Worm (Caenorhabditis elegans): Measurements from ENCODE around the gene Y17G9B.8.
A peak's percentile ranks its signal among the peaks of the same experiment; 100 is the strongest.

The Y17G9B.8 gene

DNA sequence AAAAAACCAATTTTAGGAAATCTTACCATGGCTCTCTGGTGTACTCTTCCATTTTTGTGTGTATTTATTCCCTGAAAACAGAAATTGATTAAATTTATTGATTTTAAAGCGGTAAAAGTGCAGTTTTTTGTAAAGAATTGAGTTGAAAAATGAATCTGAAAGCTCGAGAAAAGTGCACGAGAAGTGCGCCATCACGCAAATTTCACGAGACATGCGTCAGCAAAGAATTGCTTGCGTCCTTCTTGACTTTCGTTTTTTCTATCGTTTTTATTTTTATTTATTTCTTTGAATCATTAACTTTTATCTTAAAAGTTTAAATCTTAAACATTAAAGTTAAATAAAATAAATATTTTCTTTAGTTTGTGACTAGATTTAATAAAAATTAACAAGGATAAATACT, 13.2 kb downstream of the Y17G9B.8 start, which contains the start of gene timm-17B.1 (continued):
- TF ChIP-seq nhr-76 (tag; optimal IDR thresholded peaks at IDR 0.05) (no peak), snu-23 (GFP tag; optimal IDR thresholded peaks at IDR 0.05) (peak; percentile 83), nhr-85 (tag) (peak; percentile 79), ces-1 (GFP tag; optimal IDR thresholded peaks at IDR 0.05) (no peak), pqm-1 (tag; optimal IDR thresholded peaks at IDR 0.05) (no peak), ztf-4 (tag; optimal IDR thresholded peaks at IDR 0.05) (peak; percentile 35), ceh-88 (GFP tag; IDR thresholded peaks at IDR 0.05) (no peak), fkh-4 (tag; optimal IDR thresholded peaks at IDR 0.05; ENCODE audit: borderline replicate concordance) (no peak), F16B12.6 (tag; optimal IDR thresholded peaks at IDR 0.05) (peak; percentile 55), fkh-8 (tag; optimal IDR thresholded peaks at IDR 0.05) (peak; percentile 11), dsc-1 (tag; optimal IDR thresholded peaks at IDR 0.05) (peak; percentile 72)

ce11 chrIV:4744167-4744566, 14.5 kb downstream of the Y17G9B.8 start, which contains the start of gene hoe-1:
TSS of gene hoe-1 (minus strand) at chrIV:4744267.
- TF ChIP-seq efl-1 (optimal IDR thresholded peaks at IDR 0.05), result no peak
- TF ChIP-seq efl-1 (GFP tag; optimal IDR thresholded peaks at IDR 0.05 in 1 of 2), result peak in 1 of 2 experiments; percentile 24
- no peak for TF ChIP-seq nhr-20 (tag; optimal IDR thresholded peaks at IDR 0.05)

- no peak for TF ChIP-seq snu-23 (GFP tag; optimal IDR thresholded peaks at IDR 0.05)
- TF ChIP-seq zip-4 (GFP tag; optimal IDR thresholded peaks at IDR 0.05), result no peak
- no peak for TF ChIP-seq sox-4 (tag; optimal IDR thresholded peaks at IDR 0.05)
- no peak for TF ChIP-seq unc-62 (GFP tag; optimal IDR thresholded peaks at IDR 0.05)
- TF ChIP-seq egl-13 (tag; optimal IDR thresholded peaks at IDR 0.05), result no peak
- TF ChIP-seq efl-1 (optimal IDR thresholded peaks at IDR 0.05), result no peak
- peak in 1 of 2 experiments; percentile 91 for TF ChIP-seq efl-1 (GFP tag; optimal IDR thresholded peaks at IDR 0.05 in 1 of 2)
- TF ChIP-seq mdl-1 (tag; optimal IDR thresholded peaks at IDR 0.05), result no peak
- TF ChIP-seq aly-2 (tag; optimal IDR thresholded peaks at IDR 0.05), result no peak
Observed at ce11 chrIV:4742480-4742879, 16.2 kb downstream of the Y17G9B.8 start.

DNA sequence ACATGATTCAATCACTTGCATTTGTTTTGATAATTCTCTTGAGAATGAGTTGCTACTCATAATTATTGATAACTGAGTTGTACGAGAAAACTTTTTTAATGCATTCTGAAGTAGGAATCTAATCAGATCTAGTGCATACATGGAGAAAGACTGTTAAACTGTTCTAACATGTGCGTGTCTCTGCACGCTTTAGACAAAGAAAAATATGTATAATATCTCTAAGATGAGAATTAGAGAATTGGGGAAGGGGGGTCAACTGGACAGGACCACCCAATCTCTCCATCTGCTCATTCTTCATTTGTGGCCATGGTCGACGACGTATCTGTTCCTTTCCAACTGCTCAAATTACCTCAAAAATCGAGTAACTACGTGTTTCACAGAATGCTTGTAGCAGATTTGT, 21.4 kb downstream of the Y17G9B.8 start, which contains the start of gene fbxb-78:
Gene fbxb-78 (plus strand): TSS at position 301 of the 400 bp plus-strand sequence.
- TF ChIP-seq tbx-2 (tag; optimal IDR thresholded peaks at IDR 0.05) (no peak), lin-15B (tag; optimal IDR thresholded peaks at IDR 0.05) (no peak), ceh-90 (tag; optimal IDR thresholded peaks at IDR 0.05) (no peak), rnt-1 (tag; optimal IDR thresholded peaks at IDR 0.05) (no peak), ztf-11 (tag; optimal IDR thresholded peaks at IDR 0.05) (no peak), Y116A8C.19 (tag; optimal IDR thresholded peaks at IDR 0.05; ENCODE audit: borderline replicate concordance) (no peak), vab-15 (tag; optimal IDR thresholded peaks at IDR 0.05) (no peak), grh-1 (GFP tag; IDR thresholded peaks at IDR 0.05) (no peak), ceh-8 (GFP tag; optimal IDR thresholded peaks at IDR 0.05) (no peak), nhr-85 (tag) (no peak), nhr-11 (tag; optimal IDR thresholded peaks at IDR 0.05) (no peak)

ce11 chrIV:4727935-4728334, 30.7 kb downstream of the Y17G9B.8 start:
- peak; percentile 3 for TF ChIP-seq blmp-1 (tag; optimal IDR thresholded peaks at IDR 0.05)
- peak; percentile 85 for TF ChIP-seq irx-1 (tag; optimal IDR thresholded peaks at IDR 0.05)
- peak; percentile 61 for TF ChIP-seq lin-15B (tag; optimal IDR thresholded peaks at IDR 0.05)
- TF ChIP-seq xbp-1 (tag; optimal IDR thresholded peaks at IDR 0.05), result peak; percentile 89
- TF ChIP-seq fos-1 (tag; optimal IDR thresholded peaks at IDR 0.05), result peak; percentile 8
- peak; percentile 32 for TF ChIP-seq vab-15 (tag; optimal IDR thresholded peaks at IDR 0.05)
- TF ChIP-seq C04F5.9 (tag; optimal IDR thresholded peaks at IDR 0.05), result peak; percentile 86
- TF ChIP-seq ceh-82 (tag; optimal IDR thresholded peaks at IDR 0.05), result peak; percentile 36 to 44 (median 40)
- TF ChIP-seq swsn-7 (tag; optimal IDR thresholded peaks at IDR 0.05), result peak; percentile 90
- TF ChIP-seq rnt-1 (tag; optimal IDR thresholded peaks at IDR 0.05), result peak; percentile 90
- TF ChIP-seq elt-3 (tag; optimal IDR thresholded peaks at IDR 0.05), result peak in 1 of 6 experiments; percentile 61
- TF ChIP-seq sox-4 (tag; optimal IDR thresholded peaks at IDR 0.05), result peak; percentile 82
- peak; percentile 64 for TF ChIP-seq ceh-90 (tag; optimal IDR thresholded peaks at IDR 0.05)
- TF ChIP-seq nhr-90 (tag; optimal IDR thresholded peaks at IDR 0.05; ENCODE audit: poor library complexity), result peak; percentile 94
- TF ChIP-seq ceh-88 (GFP tag; IDR thresholded peaks at IDR 0.05), result peak; percentile 100
- peak; percentile 89 for TF ChIP-seq snu-23 (GFP tag; optimal IDR thresholded peaks at IDR 0.05)
- peak; percentile 58 to 73 (median 73) for TF ChIP-seq dpl-1 (GFP tag; optimal IDR thresholded peaks at IDR 0.05)
- peak; percentile 51 for TF ChIP-seq elt-2 (tag; optimal IDR thresholded peaks at IDR 0.05)
- TF ChIP-seq F16B12.6 (tag; optimal IDR thresholded peaks at IDR 0.05), result peak; percentile 74
- peak; percentile 28 for TF ChIP-seq nhr-11 (tag; optimal IDR thresholded peaks at IDR 0.05)
- peak; percentile 75; the same call in 1 of the 2 replicates for TF ChIP-seq ets-5 (GFP tag; IDR thresholded peaks at IDR 0.05)
- peak; percentile 64 for TF ChIP-seq jun-1 (tag; optimal IDR thresholded peaks at IDR 0.05)
- peak; percentile 92 for TF ChIP-seq tbx-2 (tag; optimal IDR thresholded peaks at IDR 0.05)
- peak; percentile 100 for TF ChIP-seq nhr-19 (GFP tag; conservative IDR thresholded peaks at IDR 0.05)

All from whole organism, L1 larva.